Fruit fly (Drosophila melanogaster) whole organism, embryonic: ENCODE measurements around the gene UQCR-Q.

Experiments used
- ATbp ChIP-seq: fragments of 200-800 bp; sonication (Bioruptor generic); optimal IDR thresholded peaks from 2 replicates; lab custom pipeline; 2017; ENCODE audit warnings: missing biosample characterization, mild to moderate bottlenecking, missing genetic modification characterization, missing genetic modification reagents
- Abd-B ChIP-seq: fragments of 200-800 bp; sonication (Bioruptor generic); optimal IDR thresholded peaks from 2 replicates; lab custom pipeline; 2018; ENCODE audit warnings: missing biosample characterization, mild to moderate bottlenecking, missing genetic modification characterization, moderate library complexity
- Aef1 ChIP-seq: fragments of 200-800 bp; sonication (Bioruptor generic); IDR thresholded peaks from 3 replicates; pipeline ENCODE4 v1.3.6; 2022; ENCODE audit warnings: missing biosample characterization, missing genetic modification characterization
- Antp ChIP-seq: fragments of 200-800 bp; sonication (Bioruptor generic); optimal IDR thresholded peaks from 3 replicates; lab custom pipeline; 2016; ENCODE audit warnings: missing biosample characterization, missing genetic modification characterization
- Blimp-1 ChIP-seq: fragments of 200-800 bp; sonication (Bioruptor generic); optimal IDR thresholded peaks from 3 replicates; lab custom pipeline; 2018; ENCODE audit warnings: missing biosample characterization, missing genetic modification characterization, mild to moderate bottlenecking, moderate library complexity, missing genetic modification reagents
- CG10979 ChIP-seq: fragments of 200-800 bp; sonication (Bioruptor generic); optimal IDR thresholded peaks from 2 replicates; lab custom pipeline; 2018; ENCODE audit warnings: missing biosample characterization, mild to moderate bottlenecking, missing genetic modification characterization, moderate library complexity
- CG11504 ChIP-seq: fragments of 200-800 bp; sonication (Bioruptor generic); optimal IDR thresholded peaks from 3 replicates; lab custom pipeline; 2019; ENCODE audit warnings: missing biosample characterization, mild to moderate bottlenecking, missing genetic modification characterization, moderate library complexity
- CG12219 ChIP-seq: fragments of 200-800 bp; sonication (Bioruptor generic); optimal IDR thresholded peaks from 3 replicates; lab custom pipeline; 2018; ENCODE audit warnings: missing biosample characterization, mild to moderate bottlenecking, missing genetic modification characterization
- CG12391 ChIP-seq: fragments of 200-800 bp; sonication (Bioruptor generic); optimal IDR thresholded peaks from 3 replicates; lab custom pipeline; 2018; ENCODE audit warnings: missing biosample characterization, mild to moderate bottlenecking, missing genetic modification characterization, moderate library complexity
- CG16863 ChIP-seq: fragments of 200-800 bp; sonication (Bioruptor generic); optimal IDR thresholded peaks from 3 replicates; lab custom pipeline; 2016; ENCODE audit warnings: missing biosample characterization, missing genetic modification characterization
- CG17359 ChIP-seq: fragments of 200-800 bp; sonication (Bioruptor generic); optimal IDR thresholded peaks from 3 replicates; lab custom pipeline; 2018; ENCODE audit warnings: missing biosample characterization, mild to moderate bottlenecking, missing genetic modification characterization, moderate library complexity
- CG2712 ChIP-seq: fragments of 200-800 bp; optimal IDR thresholded peaks from 3 replicates; lab custom pipeline; 2019; ENCODE audit warnings: missing biosample characterization, mild to moderate bottlenecking, missing genetic modification characterization, moderate library complexity
- CG34224 ChIP-seq: fragments of 200-800 bp; sonication (Bioruptor generic); IDR thresholded peaks from 3 replicates; pipeline ENCODE4 v1.3.6; 2022; ENCODE audit warnings: missing biosample characterization, missing genetic modification characterization; ENCODE audit not compliant: partially characterized antibody
- CG42726 ChIP-seq: fragments of 200-800 bp; sonication (Bioruptor generic); IDR thresholded peaks from 2 replicates; pipeline ENCODE4 v1.3.6; 2022; ENCODE audit warnings: missing biosample characterization, missing genetic modification characterization; ENCODE audit not compliant: partially characterized antibody
- CG4282 ChIP-seq: fragments of 200-800 bp; sonication (Bioruptor generic); optimal IDR thresholded peaks from 2 replicates; lab custom pipeline; 2016; ENCODE audit warnings: missing biosample characterization, missing genetic modification characterization
- CG7963 ChIP-seq: fragments of 200-800 bp; sonication (Bioruptor generic); IDR thresholded peaks from 3 replicates; pipeline ENCODE4 v1.3.6; 2022; ENCODE audit warnings: missing biosample characterization, missing genetic modification characterization; ENCODE audit not compliant: partially characterized antibody
- CG9932 ChIP-seq: fragments of 200-800 bp; sonication (Bioruptor generic); IDR thresholded peaks from 2 replicates; pipeline ENCODE4 v1.3.6; 2022; ENCODE audit warnings: missing biosample characterization, missing genetic modification characterization
- D ChIP-seq, 2 experiments: fragments of 200-800 bp in 1 of 2; fragments of >200 bp in 1 of 2; sonication (Bioruptor generic) in 1 of 2; optimal IDR thresholded peaks; 2 replicates in 1 of 2; 3 replicates in 1 of 2; lab custom pipeline; 2017; ENCODE audit warnings: mild to moderate bottlenecking in 1 of 2, missing biosample characterization in 1 of 2, missing genetic modification characterization in 1 of 2, missing genetic modification reagents in 1 of 2
- Deaf1 ChIP-seq: fragments of 200-800 bp; optimal IDR thresholded peaks from 3 replicates; lab custom pipeline; 2019; ENCODE audit warnings: missing biosample characterization, mild to moderate bottlenecking, missing genetic modification characterization, moderate library complexity
- Dfd ChIP-seq, 2 experiments: fragments of >200 bp; optimal IDR thresholded peaks; 2 replicates each; lab custom pipeline; 2017; ENCODE audit warnings: missing biosample characterization in 2 of 2, missing genetic modification characterization in 2 of 2
- Dip3 ChIP-seq: fragments of 200-800 bp; sonication (Bioruptor generic); optimal IDR thresholded peaks from 3 replicates; lab custom pipeline; 2016; ENCODE audit warnings: missing biosample characterization, missing genetic modification characterization
- Doc3 ChIP-seq: fragments of 200-800 bp; sonication (Bioruptor generic); IDR thresholded peaks from 3 replicates; pipeline ENCODE4 v1.3.6; 2022; ENCODE audit warnings: missing biosample characterization, missing genetic modification characterization; ENCODE audit not compliant: partially characterized antibody
- Hr39 ChIP-seq: fragments of >200 bp; optimal IDR thresholded peaks from 2 replicates; lab custom pipeline; 2017
- Hsf ChIP-seq: fragments of 200-800 bp; sonication (Bioruptor generic); optimal IDR thresholded peaks from 3 replicates; lab custom pipeline; 2016; ENCODE audit warnings: missing biosample characterization, missing genetic modification characterization
- Nf-YA ChIP-seq: fragments of 200-800 bp; sonication (Bioruptor generic); IDR thresholded peaks from 2 replicates; pipeline ENCODE4 v1.3.6; 2022; ENCODE audit warnings: missing biosample characterization, missing genetic modification characterization
- Oaz ChIP-seq: fragments of 200-800 bp; sonication (Bioruptor generic); IDR thresholded peaks from 2 replicates; pipeline ENCODE4 v1.3.6; 2022; ENCODE audit warnings: missing biosample characterization, missing genetic modification characterization
- Ssrp ChIP-seq: fragments of 200-800 bp; sonication (Bioruptor generic); optimal IDR thresholded peaks from 2 replicates; lab custom pipeline; 2018; ENCODE audit warnings: missing biosample characterization, mild to moderate bottlenecking, missing genetic modification characterization, moderate library complexity
- Xbp1 ChIP-seq: fragments of 200-800 bp; sonication (Bioruptor generic); optimal IDR thresholded peaks from 3 replicates; lab custom pipeline; 2016; ENCODE audit warnings: missing biosample characterization, mild to moderate bottlenecking, missing genetic modification characterization
- al ChIP-seq: fragments of 200-800 bp; sonication (Bioruptor generic); IDR thresholded peaks from 2 replicates; pipeline ENCODE4 v1.3.6; 2022; ENCODE audit warnings: missing biosample characterization, missing genetic modification characterization
- az2 ChIP-seq: fragments of 200-800 bp; sonication (Bioruptor generic); optimal IDR thresholded peaks from 3 replicates; lab custom pipeline; 2016; ENCODE audit warnings: missing biosample characterization, missing genetic modification characterization
- chinmo ChIP-seq: fragments of 200-800 bp; sonication (Bioruptor generic); IDR thresholded peaks from 4 replicates; pipeline ENCODE4 v1.3.6; 2022; ENCODE audit warnings: missing biosample characterization, missing genetic modification characterization; ENCODE audit not compliant: partially characterized antibody
- crol ChIP-seq: fragments of 200-800 bp; sonication (Bioruptor generic); IDR thresholded peaks from 2 replicates; pipeline ENCODE4 v1.3.6; 2022; ENCODE audit warnings: missing biosample characterization, missing genetic modification characterization
- cwo ChIP-seq: fragments of 200-800 bp; sonication (Bioruptor generic); optimal IDR thresholded peaks from 3 replicates; lab custom pipeline; 2017; ENCODE audit warnings: missing biosample characterization, missing genetic modification characterization, mild to moderate bottlenecking, moderate library complexity, missing genetic modification reagents
- fd96Cb ChIP-seq: fragments of 200-800 bp; sonication (Bioruptor generic); optimal IDR thresholded peaks from 2 replicates; lab custom pipeline; 2018; ENCODE audit warnings: missing biosample characterization, mild to moderate bottlenecking, missing genetic modification characterization, moderate library complexity
- fru ChIP-seq: fragments of >200 bp; optimal IDR thresholded peaks from 2 replicates; lab custom pipeline; 2017
- gcm ChIP-seq: fragments of 200-800 bp; sonication (Bioruptor generic); optimal IDR thresholded peaks from 2 replicates; lab custom pipeline; 2019; ENCODE audit warnings: missing biosample characterization, mild to moderate bottlenecking, missing genetic modification characterization, moderate library complexity
- grau ChIP-seq: fragments of 200-800 bp; optimal IDR thresholded peaks from 3 replicates; lab custom pipeline; 2019; ENCODE audit warnings: missing biosample characterization, mild to moderate bottlenecking, missing genetic modification characterization, moderate library complexity
- her ChIP-seq: fragments of 200-800 bp; sonication (Bioruptor generic); optimal IDR thresholded peaks from 2 replicates; lab custom pipeline; 2016; ENCODE audit warnings: missing biosample characterization, missing genetic modification characterization
- kay ChIP-seq: fragments of 200-800 bp; sonication (Bioruptor generic); optimal IDR thresholded peaks from 2 replicates; lab custom pipeline; 2016; ENCODE audit warnings: missing biosample characterization, missing genetic modification characterization
- lbe ChIP-seq: fragments of 200-800 bp; sonication (Bioruptor generic); optimal IDR thresholded peaks from 2 replicates; lab custom pipeline; 2016; ENCODE audit warnings: missing biosample characterization, mild to moderate bottlenecking, missing genetic modification characterization
- mld ChIP-seq: fragments of 200-800 bp; sonication (Bioruptor generic); IDR thresholded peaks from 3 replicates; pipeline ENCODE4 v1.3.6; 2022; ENCODE audit warnings: missing biosample characterization, missing genetic modification characterization; ENCODE audit not compliant: partially characterized antibody
- repo ChIP-seq: fragments of 200-800 bp; sonication (Bioruptor generic); optimal IDR thresholded peaks from 2 replicates; lab custom pipeline; 2016; ENCODE audit warnings: missing biosample characterization, missing genetic modification characterization
- sens ChIP-seq: fragments of 200-800 bp; sonication (Bioruptor generic); peaks from one replicate; lab custom pipeline; 2016; ENCODE audit warnings: missing biosample characterization, missing genetic modification characterization
- slbo ChIP-seq: fragments of 200-800 bp; sonication (Bioruptor generic); IDR thresholded peaks from 2 replicates; pipeline ENCODE4 v1.3.6; 2022; ENCODE audit warnings: missing biosample characterization, missing genetic modification characterization
- slp2 ChIP-seq: fragments of 200-800 bp; sonication (Bioruptor generic); optimal IDR thresholded peaks from 2 replicates; lab custom pipeline; 2016; ENCODE audit warnings: missing biosample characterization, missing genetic modification characterization
- tin ChIP-seq: fragments of 200-800 bp; sonication (Bioruptor generic); optimal IDR thresholded peaks from 3 replicates; lab custom pipeline; 2016; ENCODE audit warnings: missing biosample characterization, missing genetic modification characterization
- ttk ChIP-seq: fragments of 200-800 bp; sonication (Bioruptor generic); IDR thresholded peaks from 2 replicates; pipeline ENCODE4 v2.1.2; 2022; ENCODE audit warnings: missing biosample characterization, missing genetic modification characterization
- unc-4 ChIP-seq: fragments of 200-800 bp; sonication (Bioruptor generic); IDR thresholded peaks from 2 replicates; pipeline ENCODE4 v1.3.6; 2022; ENCODE audit warnings: missing biosample characterization, missing genetic modification characterization; ENCODE audit not compliant: partially characterized antibody
- wor ChIP-seq: fragments of 200-800 bp; sonication (Bioruptor generic); IDR thresholded peaks from 2 replicates; pipeline ENCODE4 v1.3.6; 2022; ENCODE audit warnings: missing biosample characterization, missing genetic modification characterization

Gene UQCR-Q

DNA sequence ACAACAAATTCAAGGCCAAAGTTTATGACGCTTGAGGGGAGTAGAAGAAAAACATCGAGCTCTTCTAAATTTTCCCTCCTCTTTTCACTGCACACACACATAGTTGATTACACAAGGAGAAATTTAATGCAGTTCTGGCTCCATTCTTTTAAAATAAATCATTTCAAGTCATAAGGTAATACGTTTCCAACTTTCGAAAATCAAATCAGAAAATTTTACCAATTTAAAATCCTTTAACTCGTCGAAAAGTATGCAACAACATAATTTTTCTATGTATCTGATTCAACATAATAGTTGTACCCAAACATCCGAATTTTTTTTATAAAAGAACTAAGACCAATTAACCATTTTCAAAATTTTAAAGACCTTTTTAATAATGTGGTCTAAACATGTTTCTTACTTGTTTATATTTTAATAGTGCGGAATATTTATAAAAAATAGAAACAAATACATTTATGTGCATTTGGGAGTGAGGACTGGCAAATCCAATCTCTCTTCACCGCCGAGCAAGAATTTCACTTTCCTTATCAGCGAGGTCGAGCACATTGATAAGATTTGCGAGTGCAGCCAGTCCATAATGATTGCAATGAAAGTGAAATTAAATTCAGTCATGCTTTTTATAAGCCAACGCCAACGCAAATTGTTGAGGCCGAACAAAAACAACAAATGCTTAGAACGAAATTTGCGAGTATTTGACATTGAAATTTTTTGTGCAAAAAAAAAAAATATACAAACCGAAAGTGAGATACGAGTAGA is 31.6 kb downstream of the UQCR-Q start (continued):
- TF ChIP-seq CG10979 (tag; lab: Kevin White, UChicago): no peak
- TF ChIP-seq Dip3 (GFP tag; lab: Kevin White, UChicago): no peak
- TF ChIP-seq CG12219 (GFP tag; lab: Kevin White, UChicago): no peak
- no peak for TF ChIP-seq Hr39 (lab: Kevin White, UChicago)
- TF ChIP-seq Deaf1: no peak
- no peak for TF ChIP-seq Nf-YA (GFP tag; lab: Robert Waterston, UW)
- TF ChIP-seq her (GFP tag; lab: Kevin White, UChicago): no peak
- no peak for TF ChIP-seq CG42726 (GFP tag; lab: Robert Waterston, UW)
- no peak for TF ChIP-seq fd96Cb (tag; lab: Kevin White, UChicago)
- TF ChIP-seq al (GFP tag; lab: Robert Waterston, UW): no peak
- no peak for TF ChIP-seq Abd-B
- peak; percentile 10 for TF ChIP-seq CG17359 (tag; lab: Kevin White, UChicago)
- no peak for TF ChIP-seq Aef1
- no peak for TF ChIP-seq Doc3
- TF ChIP-seq Ssrp (tag; lab: Kevin White, UChicago): no peak
- TF ChIP-seq CG2712 (tag; lab: Kevin White, UChicago): peak; percentile 17
- peak; percentile 5 for TF ChIP-seq az2 (GFP tag; lab: Kevin White, UChicago)
- TF ChIP-seq lbe (GFP tag; lab: Kevin White, UChicago): peak; percentile 21
- TF ChIP-seq wor: no peak
- TF ChIP-seq Xbp1 (GFP tag; lab: Kevin White, UChicago): no peak
- TF ChIP-seq Hsf (GFP tag; lab: Kevin White, UChicago): peak; percentile 11
- peak; percentile 23 for TF ChIP-seq CG12391 (tag; lab: Kevin White, UChicago)
- TF ChIP-seq grau (tag; lab: Kevin White, UChicago): peak; percentile 14
- no peak for TF ChIP-seq tin
- TF ChIP-seq gcm: no peak
- no peak for TF ChIP-seq Oaz
- TF ChIP-seq ttk: no peak
- no peak for TF ChIP-seq D (optimal IDR thresholded peaks at IDR 0.05; lab: Kevin White, UChicago)
- TF ChIP-seq D (GFP tag; optimal IDR thresholded peaks at IDR 0.05; lab: Kevin White, UChicago): no peak
- TF ChIP-seq CG4282 (GFP tag; lab: Kevin White, UChicago): no peak
- TF ChIP-seq cwo: no peak
- TF ChIP-seq fru (lab: Kevin White, UChicago): no peak
- no peak for TF ChIP-seq CG34224 (GFP tag; lab: Robert Waterston, UW)
- TF ChIP-seq CG7963 (GFP tag; lab: Robert Waterston, UW): no peak
- 0 out of 4 replicates have a peak, but pooled peaks have one; percentile 21 for TF ChIP-seq chinmo (GFP tag; lab: Robert Waterston, UW)
- TF ChIP-seq slbo (GFP tag; lab: Robert Waterston, UW): peak; percentile 25; the same call in 1 of the 2 replicates
- TF ChIP-seq unc-4 (GFP tag; lab: Robert Waterston, UW): no peak
- TF ChIP-seq Blimp-1 (GFP tag; lab: Kevin White, UChicago): peak; percentile 12
- no peak for TF ChIP-seq Dfd (GFP tag; optimal IDR thresholded peaks at IDR 0.05; lab: Kevin White, UChicago)
- no peak for TF ChIP-seq crol (GFP tag; lab: Robert Waterston, UW)
- TF ChIP-seq mld (GFP tag; lab: Robert Waterston, UW): no peak
- TF ChIP-seq sens: peak; percentile 67
- TF ChIP-seq repo (GFP tag; lab: Kevin White, UChicago): no peak
- TF ChIP-seq Antp: no peak
- no peak for TF ChIP-seq CG11504
- TF ChIP-seq ATbp (GFP tag; lab: Kevin White, UChicago): no peak
- 0 out of 2 replicates have a peak, but pooled peaks have one; percentile 5 for TF ChIP-seq CG9932 (GFP tag; lab: Robert Waterston, UW)
- no peak for TF ChIP-seq CG16863
- no peak for TF ChIP-seq kay (GFP tag; lab: Kevin White, UChicago)
- no peak for TF ChIP-seq slp2 (GFP tag; lab: Kevin White, UChicago)
